Fruit fly (Drosophila melanogaster) whole organism: ENCODE results near the gene Cad74A.

Experiments
- CG8478 ChIP-seq: fragments of >200 bp; optimal IDR thresholded peaks from 2 replicates; lab custom pipeline; 2018; ENCODE audit warnings: inconsistent platforms
- Dll ChIP-seq: fragments of >200 bp; optimal IDR thresholded peaks from 2 replicates; lab custom pipeline; 2017
- EcR ChIP-seq, 2 experiments: fragments of >200 bp; optimal IDR thresholded peaks; 2 replicates each; lab custom pipeline; 2017; ENCODE audit warnings: missing biosample characterization in 2 of 2, missing genetic modification characterization in 2 of 2, missing genetic modification reagents in 2 of 2
- psq ChIP-seq: fragments of >200 bp; optimal IDR thresholded peaks from 2 replicates; lab custom pipeline; 2017
- usp ChIP-seq: fragments of >200 bp; optimal IDR thresholded peaks from 2 replicates; lab custom pipeline; 2017; ENCODE audit warnings: missing biosample characterization, missing genetic modification characterization, mixed read lengths

DNA sequence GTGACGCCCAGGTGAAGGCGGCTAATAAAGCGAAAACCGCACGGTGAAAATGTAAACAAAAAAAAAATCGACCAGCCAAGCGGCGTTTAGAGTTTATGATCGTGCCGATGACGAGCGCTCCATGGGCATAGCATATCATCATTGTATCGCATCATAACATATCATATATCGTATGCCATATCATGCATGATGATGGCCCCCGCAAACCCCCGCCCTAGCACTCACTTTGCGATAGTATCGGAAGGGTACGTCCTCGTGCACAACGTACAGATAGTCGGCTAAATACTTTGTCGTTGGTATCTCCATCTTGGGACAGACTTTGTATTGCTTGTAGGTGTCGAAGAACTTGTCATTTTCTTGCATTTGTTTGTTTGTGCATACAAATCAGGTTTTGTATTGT lies 23.9 kb upstream of the Cad74A start:
- TF ChIP-seq psq (lab: Kevin White, UChicago), result no peak
- no peak for TF ChIP-seq EcR (GFP tag; optimal IDR thresholded peaks at IDR 0.05; lab: Kevin White, UChicago)
- no peak for TF ChIP-seq CG8478 (lab: Kevin White, UChicago)
- no peak for TF ChIP-seq Dll
- TF ChIP-seq usp (GFP tag; lab: Kevin White, UChicago), result no peak
